Fruit fly (Drosophila melanogaster): Measurements from ENCODE around the gene CG43774.

- TF ChIP-seq Xbp1 (GFP tag; optimal IDR thresholded peaks at IDR 0.05): no peak
- TF ChIP-seq Rfx (GFP tag; IDR thresholded peaks at IDR 0.05): no peak
- TF ChIP-seq ssp (GFP tag; IDR thresholded peaks at IDR 0.05): no peak
- no peak for TF ChIP-seq psq (GFP tag; optimal IDR thresholded peaks at IDR 0.05)
- no peak for TF ChIP-seq CG4854 (GFP tag; optimal IDR thresholded peaks at IDR 0.05)
- no peak for TF ChIP-seq Sox102F (GFP tag; optimal IDR thresholded peaks at IDR 0.05)
- no peak for TF ChIP-seq Atf-2 (GFP tag; optimal IDR thresholded peaks at IDR 0.05)
- no peak for TF ChIP-seq Dip3 (GFP tag; optimal IDR thresholded peaks at IDR 0.05)
- no peak for TF ChIP-seq hbn (GFP tag; IDR thresholded peaks at IDR 0.05; ENCODE audit: partially characterized antibody)
- TF ChIP-seq CG32772 (GFP tag; IDR thresholded peaks at IDR 0.05): no peak
- TF ChIP-seq CG4328 (GFP tag; optimal IDR thresholded peaks at IDR 0.05): no peak
- no peak for TF ChIP-seq D19A (tag; optimal IDR thresholded peaks at IDR 0.05)
- TF ChIP-seq CG12769 (tag; optimal IDR thresholded peaks at IDR 0.05): no peak
Measured at dm6 chr2L:4037015-4037414, 28.6 kb downstream of the CG43774 start.
